Worm (Caenorhabditis elegans) whole organism, L4/young adult: ENCODE data around the gene tnt-4.

Experiments used
- W03F9.2 ChIP-seq: fragments of 150-350 bp; optimal IDR thresholded peaks from 2 replicates; lab custom pipeline; 2014; ENCODE audit warnings: missing biosample characterization, missing genetic modification characterization
- dao-5 ChIP-seq: sonication (generic microtip); optimal IDR thresholded peaks from 2 replicates; lab custom pipeline; 2016; ENCODE audit warnings: missing genotype, missing genetic modification characterization, moderate library complexity, missing compliant biosample characterization
- him-1 ChIP-seq: sonication (generic microtip); optimal IDR thresholded peaks from 2 replicates; lab custom pipeline; 2016; ENCODE audit warnings: missing genotype, missing genetic modification reagents, missing genetic modification characterization, missing compliant biosample characterization

ce11 chrV:1968809-1969208 lies 23.9 kb downstream of the tnt-4 start:
- TF ChIP-seq W03F9.2, result no peak
- no peak for TF ChIP-seq dao-5
- TF ChIP-seq him-1, result no peak
